Fruit fly (Drosophila melanogaster) whole organism, embryonic: ENCODE measurements around the gene CG32298.

Experiments used
- ATbp ChIP-seq: fragments of 200-800 bp; sonication (Bioruptor generic); optimal IDR thresholded peaks from 2 replicates; lab custom pipeline; 2017; ENCODE audit warnings: missing biosample characterization, mild to moderate bottlenecking, missing genetic modification characterization, missing genetic modification reagents
- Abd-B ChIP-seq: fragments of 200-800 bp; sonication (Bioruptor generic); optimal IDR thresholded peaks from 2 replicates; lab custom pipeline; 2018; ENCODE audit warnings: missing biosample characterization, mild to moderate bottlenecking, missing genetic modification characterization, moderate library complexity
- Adf1 ChIP-seq: fragments of 200-800 bp; sonication (Bioruptor generic); IDR thresholded peaks from 2 replicates; pipeline ENCODE4 v1.3.6; 2022; ENCODE audit warnings: missing biosample characterization, missing genetic modification characterization
- Atf-2 ChIP-seq: fragments of 200-800 bp; sonication (Bioruptor generic); optimal IDR thresholded peaks from 2 replicates; lab custom pipeline; 2016; ENCODE audit warnings: missing biosample characterization, missing genetic modification characterization
- CG12744 ChIP-seq: fragments of 200-800 bp; sonication (Bioruptor generic); optimal IDR thresholded peaks from 2 replicates; lab custom pipeline; 2016; ENCODE audit warnings: missing biosample characterization, missing genetic modification characterization
- CG15696 ChIP-seq: fragments of 200-800 bp; sonication (Bioruptor generic); optimal IDR thresholded peaks from 2 replicates; lab custom pipeline; 2019; ENCODE audit warnings: missing biosample characterization, mild to moderate bottlenecking, missing genetic modification characterization, moderate library complexity
- CG1647 ChIP-seq: fragments of 200-800 bp; sonication (Bioruptor generic); optimal IDR thresholded peaks from 3 replicates; lab custom pipeline; 2016; ENCODE audit warnings: missing biosample characterization, missing genetic modification characterization
- CG18599 ChIP-seq: fragments of 200-800 bp; sonication (Bioruptor generic); optimal IDR thresholded peaks from 3 replicates; lab custom pipeline; 2017; ENCODE audit warnings: missing biosample characterization, missing genetic modification characterization, mild to moderate bottlenecking, moderate library complexity, missing genetic modification reagents
- CG18764 ChIP-seq: fragments of 200-800 bp; sonication (Bioruptor generic); optimal IDR thresholded peaks from 3 replicates; lab custom pipeline; 2016; ENCODE audit warnings: missing biosample characterization, missing genetic modification characterization
- CG31224 ChIP-seq: fragments of 200-800 bp; sonication (Bioruptor generic); IDR thresholded peaks from 2 replicates; pipeline ENCODE4 v1.3.6; 2022; ENCODE audit warnings: missing biosample characterization, missing genetic modification characterization
- CG5953 ChIP-seq: fragments of 200-800 bp; sonication (Bioruptor generic); IDR thresholded peaks from 2 replicates; pipeline ENCODE4 v1.3.6; 2022; ENCODE audit warnings: missing biosample characterization, missing genetic modification characterization
- CG8924 ChIP-seq: fragments of 200-800 bp; optimal IDR thresholded peaks from 3 replicates; lab custom pipeline; 2019; ENCODE audit warnings: missing biosample characterization, mild to moderate bottlenecking, missing genetic modification characterization, moderate library complexity
- CG8944 ChIP-seq: fragments of 200-800 bp; sonication (Bioruptor generic); optimal IDR thresholded peaks from 3 replicates; lab custom pipeline; 2016; ENCODE audit warnings: missing biosample characterization, missing genetic modification characterization
- CG9437 ChIP-seq: fragments of 200-800 bp; sonication (Bioruptor generic); optimal IDR thresholded peaks from 2 replicates; lab custom pipeline; 2018; ENCODE audit warnings: missing biosample characterization, mild to moderate bottlenecking, missing genetic modification characterization
- Ets97D ChIP-seq: fragments of 200-800 bp; sonication (Bioruptor generic); optimal IDR thresholded peaks from 3 replicates; lab custom pipeline; 2016; ENCODE audit warnings: missing biosample characterization, missing genetic modification characterization
- Fer3 ChIP-seq: fragments of 200-800 bp; sonication (Bioruptor generic); optimal IDR thresholded peaks from 2 replicates; lab custom pipeline; 2018; ENCODE audit warnings: missing biosample characterization, mild to moderate bottlenecking, missing genetic modification characterization, moderate library complexity
- Gsc ChIP-seq: fragments of 200-800 bp; sonication (Bioruptor generic); IDR thresholded peaks from 2 replicates; pipeline ENCODE4 v1.3.6; 2022; ENCODE audit warnings: missing biosample characterization, missing genetic modification characterization
- HLHmδ ChIP-seq: fragments of 200-800 bp; sonication (Bioruptor generic); optimal IDR thresholded peaks from 2 replicates; lab custom pipeline; 2018; ENCODE audit warnings: missing biosample characterization, mild to moderate bottlenecking, missing genetic modification characterization, moderate library complexity
- Hr3 ChIP-seq: fragments of 200-800 bp; sonication (Bioruptor generic); optimal IDR thresholded peaks from 3 replicates; lab custom pipeline; 2016; ENCODE audit warnings: missing biosample characterization, missing genetic modification characterization
- Hr39 ChIP-seq: fragments of >200 bp; optimal IDR thresholded peaks from 2 replicates; lab custom pipeline; 2017
- Hr51 ChIP-seq, 2 experiments: fragments of 200-800 bp; sonication (Bioruptor generic); optimal IDR thresholded peaks; 2 replicates in 1 of 2; 3 replicates in 1 of 2; lab custom pipeline; 2016 to 2018; ENCODE audit warnings: missing biosample characterization in 2 of 2, missing genetic modification characterization in 2 of 2, mild to moderate bottlenecking in 1 of 2, moderate library complexity in 1 of 2
- Hsf ChIP-seq: fragments of 200-800 bp; sonication (Bioruptor generic); optimal IDR thresholded peaks from 3 replicates; lab custom pipeline; 2016; ENCODE audit warnings: missing biosample characterization, missing genetic modification characterization
- Med ChIP-seq: fragments of 200-800 bp; sonication (Bioruptor generic); peaks from one replicate; lab custom pipeline; 2016; ENCODE audit warnings: missing biosample characterization, missing genetic modification characterization, mild to moderate bottlenecking, inconsistent platforms, moderate library complexity
- Oli ChIP-seq: fragments of 200-800 bp; sonication (Bioruptor generic); optimal IDR thresholded peaks from 2 replicates; lab custom pipeline; 2018; ENCODE audit warnings: missing biosample characterization, mild to moderate bottlenecking, missing genetic modification characterization, moderate library complexity
- Stat92E ChIP-seq, 3 experiments: fragments of >200 bp in 2 of 3; fragments of 200-800 bp in 1 of 3; sonication (Bioruptor generic) in 1 of 3; optimal IDR thresholded peaks; 2 replicates each; lab custom pipeline; 2017 to 2019; ENCODE audit warnings: missing biosample characterization in 3 of 3, missing genetic modification characterization in 3 of 3, mild to moderate bottlenecking in 1 of 3, moderate library complexity in 1 of 3
- Taf1 ChIP-seq: fragments of 200-800 bp; sonication (Bioruptor generic); IDR thresholded peaks from 2 replicates; pipeline ENCODE4 v1.3.6; 2022; ENCODE audit warnings: missing biosample characterization, missing genetic modification characterization
- abd-A ChIP-seq: fragments of 200-800 bp; sonication (Bioruptor generic); optimal IDR thresholded peaks from 3 replicates; lab custom pipeline; 2019; ENCODE audit warnings: missing biosample characterization, mild to moderate bottlenecking, missing genetic modification characterization, moderate library complexity
- amos ChIP-seq: fragments of 200-800 bp; sonication (Bioruptor generic); IDR thresholded peaks from 2 replicates; pipeline ENCODE4 v1.3.6; 2022; ENCODE audit warnings: missing biosample characterization, missing genetic modification characterization; ENCODE audit not compliant: partially characterized antibody
- az2 ChIP-seq: fragments of 200-800 bp; sonication (Bioruptor generic); optimal IDR thresholded peaks from 3 replicates; lab custom pipeline; 2016; ENCODE audit warnings: missing biosample characterization, missing genetic modification characterization
- caup ChIP-seq: fragments of 200-800 bp; sonication (Bioruptor generic); optimal IDR thresholded peaks from 3 replicates; lab custom pipeline; 2017; ENCODE audit warnings: missing biosample characterization, mild to moderate bottlenecking, missing genetic modification characterization, moderate library complexity; ENCODE audit not compliant: severe bottlenecking
- danr ChIP-seq: fragments of 200-800 bp; sonication (Bioruptor generic); IDR thresholded peaks from 2 replicates; pipeline ENCODE4 v1.3.6; 2022; ENCODE audit warnings: missing biosample characterization, missing genetic modification characterization
- fd3F ChIP-seq: fragments of 200-800 bp; sonication (Bioruptor generic); optimal IDR thresholded peaks from 2 replicates; lab custom pipeline; 2018; ENCODE audit warnings: missing biosample characterization, mild to moderate bottlenecking, missing genetic modification characterization, moderate library complexity
- gcm2 ChIP-seq: fragments of 200-800 bp; sonication (Bioruptor generic); optimal IDR thresholded peaks from 2 replicates; lab custom pipeline; 2016; ENCODE audit warnings: missing biosample characterization, missing genetic modification characterization
- gsb ChIP-seq: fragments of 200-800 bp; sonication (Bioruptor generic); IDR thresholded peaks from 2 replicates; pipeline ENCODE4 v1.3.6; 2022; ENCODE audit warnings: missing biosample characterization, missing genetic modification characterization
- gsb-n ChIP-seq: fragments of 200-800 bp; sonication (Bioruptor generic); optimal IDR thresholded peaks from 3 replicates; lab custom pipeline; 2018; ENCODE audit warnings: missing biosample characterization, mild to moderate bottlenecking, missing genetic modification characterization
- gt ChIP-seq: fragments of 200-800 bp; sonication (Bioruptor generic); IDR thresholded peaks from 2 replicates; pipeline ENCODE4 v1.3.6; 2022; ENCODE audit warnings: missing biosample characterization, missing genetic modification characterization
- klu ChIP-seq: fragments of 200-800 bp; sonication (Bioruptor generic); IDR thresholded peaks from 2 replicates; pipeline ENCODE4 v1.3.6; 2022; ENCODE audit warnings: missing biosample characterization, missing genetic modification characterization
- knrl ChIP-seq: fragments of 200-800 bp; sonication (Bioruptor generic); IDR thresholded peaks from 3 replicates; pipeline ENCODE4 v1.3.6; 2022; ENCODE audit warnings: missing biosample characterization, missing genetic modification characterization; ENCODE audit not compliant: partially characterized antibody
- maf-S ChIP-seq: fragments of 200-800 bp; sonication (Bioruptor generic); optimal IDR thresholded peaks from 2 replicates; lab custom pipeline; 2016; ENCODE audit warnings: missing biosample characterization, missing genetic modification characterization
- nerfin-2 ChIP-seq: fragments of 200-800 bp; sonication (Bioruptor generic); IDR thresholded peaks from 2 replicates; pipeline ENCODE4 v1.3.6; 2022; ENCODE audit warnings: missing biosample characterization, missing genetic modification characterization; ENCODE audit not compliant: partially characterized antibody
- prd ChIP-seq, 3 experiments: fragments of >200 bp in 2 of 3; fragments of 200-800 bp in 1 of 3; sonication (Bioruptor generic) in 1 of 3; optimal IDR thresholded peaks in 2 of 3; IDR thresholded peaks in 1 of 3; 2 replicates in 2 of 3; 3 replicates in 1 of 3; pipeline versions ENCODE4 v1.3.6 to Lab custom; 2017 to 2022; ENCODE audit warnings: missing biosample characterization in 1 of 3, missing genetic modification characterization in 1 of 3
- pros ChIP-seq: fragments of 200-800 bp; sonication (Bioruptor generic); optimal IDR thresholded peaks from 3 replicates; lab custom pipeline; 2019; ENCODE audit warnings: missing biosample characterization, mild to moderate bottlenecking, missing genetic modification characterization, moderate library complexity
- ranshi ChIP-seq: fragments of 200-800 bp; sonication (Bioruptor generic); IDR thresholded peaks from 2 replicates; pipeline ENCODE4 v1.3.6; 2022; ENCODE audit warnings: missing biosample characterization, missing genetic modification characterization
- repo ChIP-seq: fragments of 200-800 bp; sonication (Bioruptor generic); optimal IDR thresholded peaks from 2 replicates; lab custom pipeline; 2016; ENCODE audit warnings: missing biosample characterization, missing genetic modification characterization
- salm ChIP-seq: fragments of 200-800 bp; sonication (Bioruptor generic); optimal IDR thresholded peaks from 2 replicates; lab custom pipeline; 2018; ENCODE audit warnings: missing biosample characterization, mild to moderate bottlenecking, missing genetic modification characterization
- sd ChIP-seq: fragments of 200-800 bp; sonication (Bioruptor generic); optimal IDR thresholded peaks from 3 replicates; lab custom pipeline; 2018; ENCODE audit warnings: missing biosample characterization, mild to moderate bottlenecking, missing genetic modification characterization, moderate library complexity
- twi ChIP-seq: fragments of 200-800 bp; optimal IDR thresholded peaks from 2 replicates; lab custom pipeline; 2019; ENCODE audit warnings: missing biosample characterization, mild to moderate bottlenecking, missing genetic modification characterization, moderate library complexity
- wdn ChIP-seq: fragments of 200-800 bp; sonication (Bioruptor generic); IDR thresholded peaks from 2 replicates; pipeline ENCODE4 v1.3.6; 2022; ENCODE audit warnings: missing biosample characterization, missing genetic modification characterization
- wor ChIP-seq: fragments of 200-800 bp; sonication (Bioruptor generic); IDR thresholded peaks from 2 replicates; pipeline ENCODE4 v1.3.6; 2022; ENCODE audit warnings: missing biosample characterization, missing genetic modification characterization
- zfh2 ChIP-seq: fragments of 200-800 bp; sonication (Bioruptor generic); optimal IDR thresholded peaks from 2 replicates; lab custom pipeline; 2016; ENCODE audit warnings: missing biosample characterization, missing genetic modification characterization

The CG32298 gene

DNA sequence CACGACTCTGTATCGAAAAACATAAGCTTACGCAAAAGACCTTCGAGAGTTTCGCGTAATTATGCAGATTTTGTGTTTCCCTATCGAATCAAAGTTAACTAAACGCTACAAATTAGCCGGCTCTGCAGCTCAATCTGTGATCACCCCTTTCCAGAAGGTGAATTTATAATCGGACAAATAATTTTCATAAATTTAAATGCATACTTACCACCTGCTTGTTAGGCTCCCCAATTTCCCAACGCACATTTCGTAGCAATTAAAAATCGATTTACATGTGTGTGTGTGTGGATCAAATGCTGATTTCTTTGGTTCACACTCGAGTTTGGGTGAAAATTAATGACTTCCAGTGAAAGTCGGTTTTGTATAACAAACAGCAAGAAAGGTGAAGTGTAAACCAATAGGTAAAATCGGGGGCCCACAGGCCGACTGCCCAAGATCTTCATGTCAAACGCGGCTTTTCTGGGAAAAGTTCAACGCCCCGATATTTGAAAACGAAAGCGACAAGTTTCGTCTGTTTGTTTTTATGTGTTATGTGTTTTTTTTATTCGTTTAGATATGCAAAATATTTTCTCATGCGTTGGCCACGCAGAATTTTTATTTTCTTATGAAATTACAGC, 6.9 kb upstream of the CG32298 start (continued):
- TF ChIP-seq Ets97D (no peak), CG12744 (GFP tag; lab: Kevin White, UChicago) (no peak), ATbp (no peak), Stat92E (GFP tag; optimal IDR thresholded peaks at IDR 0.05; lab: Kevin White, UChicago) (peak in 1 of 3 experiments; percentile 37), HLHmδ (GFP tag; lab: Kevin White, UChicago) (no peak), CG18764 (GFP tag; lab: Kevin White, UChicago) (no peak), ranshi (GFP tag; lab: Robert Waterston, UW) (no peak), Abd-B (GFP tag; lab: Kevin White, UChicago) (no peak), Fer3 (tag; lab: Kevin White, UChicago) (no peak), zfh2 (GFP tag; lab: Kevin White, UChicago) (no peak), Hr39 (lab: Kevin White, UChicago) (no peak), Hsf (no peak), gt (GFP tag; lab: Robert Waterston, UW) (no peak), CG15696 (no peak), twi (no peak), Adf1 (GFP tag; lab: Robert Waterston, UW) (no peak), CG9437 (GFP tag; lab: Kevin White, UChicago) (no peak), gcm2 (no peak), wor (GFP tag; lab: Robert Waterston, UW) (no peak), CG8924 (tag; lab: Kevin White, UChicago) (no peak), CG8944 (GFP tag; lab: Kevin White, UChicago) (no peak), Gsc (no peak), Hr51 (GFP tag; optimal IDR thresholded peaks at IDR 0.05; lab: Kevin White, UChicago) (no peak), CG1647 (no peak), fd3F (GFP tag; lab: Kevin White, UChicago) (no peak), maf-S (no peak), Taf1 (GFP tag; lab: Robert Waterston, UW) (no peak), wdn (GFP tag; lab: Robert Waterston, UW) (no peak), caup (GFP tag; lab: Kevin White, UChicago) (no peak), pros (no peak), nerfin-2 (GFP tag; lab: Robert Waterston, UW) (no peak), klu (GFP tag; lab: Robert Waterston, UW) (no peak), danr (GFP tag; lab: Robert Waterston, UW) (no peak), Atf-2 (GFP tag; lab: Kevin White, UChicago) (no peak), prd (optimal IDR thresholded peaks at IDR 0.05; lab: Kevin White, UChicago) (no peak), prd (GFP tag; IDR thresholded peaks at IDR 0.05; lab: Robert Waterston, UW) (no peak), amos (no peak), CG18599 (GFP tag; lab: Kevin White, UChicago) (no peak), salm (no peak), az2 (GFP tag; lab: Kevin White, UChicago) (no peak), abd-A (tag; lab: Kevin White, UChicago) (peak; percentile 57), Med (GFP tag; lab: Kevin White, UChicago) (no peak), Hr3 (GFP tag; lab: Kevin White, UChicago) (no peak), knrl (GFP tag; lab: Robert Waterston, UW) (no peak), gsb (GFP tag; lab: Robert Waterston, UW) (no peak), repo (GFP tag; lab: Kevin White, UChicago) (no peak), Oli (no peak), CG5953 (GFP tag; lab: Robert Waterston, UW) (no peak), CG31224 (GFP tag; lab: Robert Waterston, UW) (no peak), gsb-n (tag; lab: Kevin White, UChicago) (peak; percentile 18), sd (tag; lab: Kevin White, UChicago) (peak; percentile 10)
